Worm (Caenorhabditis elegans) whole organism, L4/young adult: Measurements from ENCODE around the gene srab-11.

Experiments used
- dao-5 ChIP-seq: sonication (generic microtip); optimal IDR thresholded peaks from 2 replicates; lab custom pipeline; 2016; ENCODE audit warnings: missing genotype, missing genetic modification characterization, moderate library complexity, missing compliant biosample characterization
- him-1 ChIP-seq: sonication (generic microtip); optimal IDR thresholded peaks from 2 replicates; lab custom pipeline; 2016; ENCODE audit warnings: missing genotype, missing genetic modification reagents, missing genetic modification characterization, missing compliant biosample characterization

- TF ChIP-seq him-1 (tag; lab: Kevin White, UChicago): no peak
- no peak for TF ChIP-seq dao-5 (tag; lab: Kevin White, UChicago)
Observed at ce11 chrV:3104134-3104533, 42.7 kb downstream of the srab-11 start, which contains the start of gene str-66.
